Worm (Caenorhabditis elegans): ENCODE results near the gene nlp-16.

Gene nlp-16

DNA sequence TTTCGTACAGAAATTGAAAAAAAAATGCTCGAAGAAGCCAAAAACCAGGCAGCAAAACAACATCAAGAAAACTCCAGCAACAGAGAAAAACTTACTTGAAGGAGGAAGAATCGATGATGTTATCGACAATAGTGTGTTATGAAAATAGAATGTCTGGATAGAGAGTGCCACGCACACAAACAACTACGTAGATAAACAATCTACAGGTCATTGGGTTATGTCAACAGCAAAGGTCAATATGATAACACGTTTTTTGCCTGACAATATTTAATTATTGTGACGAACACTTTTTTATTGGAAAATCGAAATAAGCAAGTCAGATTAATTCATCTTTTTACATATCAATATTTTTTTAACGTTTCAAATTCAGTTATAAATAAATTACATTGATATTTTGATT lies 19.8 kb upstream of the nlp-16 start, which contains the start of gene sams-5:
Gene sams-5, minus strand, starts transcription at position 131 of the 400 bp plus-strand sequence.
- TF ChIP-seq Y116A8C.19 (tag; optimal IDR thresholded peaks at IDR 0.05; ENCODE audit: borderline replicate concordance), result no peak
- TF ChIP-seq lin-39 (tag; optimal IDR thresholded peaks at IDR 0.05), result no peak
- TF ChIP-seq blmp-1 (tag; optimal IDR thresholded peaks at IDR 0.05), result no peak
- no peak for TF ChIP-seq nhr-71 (tag; optimal IDR thresholded peaks at IDR 0.05)
- TF ChIP-seq nhr-20 (tag; optimal IDR thresholded peaks at IDR 0.05), result no peak
- no peak for TF ChIP-seq tbx-2 (tag; optimal IDR thresholded peaks at IDR 0.05)

DNA sequence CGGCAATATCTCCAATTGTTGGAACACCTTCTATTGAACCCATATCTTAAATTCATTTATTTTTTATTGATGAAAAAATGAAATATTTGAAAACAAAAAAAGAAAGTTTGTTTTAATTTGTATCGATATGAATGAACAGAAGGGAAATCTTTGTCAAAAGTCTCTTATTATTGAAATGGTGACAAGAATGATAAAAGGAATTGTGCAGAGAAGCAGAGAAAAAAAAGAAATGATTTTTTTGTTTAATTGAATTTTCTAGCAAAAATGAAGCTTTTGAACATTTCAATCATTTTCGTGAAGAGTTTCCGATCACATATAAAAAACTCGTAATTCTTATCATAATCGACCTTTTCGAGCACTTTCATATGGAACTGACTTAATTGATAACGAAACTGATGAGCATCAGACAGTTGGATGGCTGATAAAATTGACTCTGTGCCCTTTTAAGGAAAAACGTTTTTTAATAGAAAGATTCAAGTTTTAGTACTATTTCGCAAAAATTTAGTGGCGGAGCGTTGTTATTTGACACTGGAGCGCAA lies 16.1 kb upstream of the nlp-16 start, which contains the start of the genes aat-4 and T13A10.1:
Gene aat-4, minus strand, starts transcription at position 51 of the 539 bp plus-strand sequence.
Gene T13A10.1, plus strand, starts transcription at position 411 of the 539 bp plus-strand sequence.
- TF ChIP-seq nhr-47 (tag; optimal IDR thresholded peaks at IDR 0.05), result no peak
- TF ChIP-seq skn-1 (tag; optimal IDR thresholded peaks at IDR 0.05), result no peak
- no peak for TF ChIP-seq ets-5 (GFP tag; IDR thresholded peaks at IDR 0.05)
- TF ChIP-seq egl-13 (tag; optimal IDR thresholded peaks at IDR 0.05), result no peak
- TF ChIP-seq elt-2 (tag; optimal IDR thresholded peaks at IDR 0.05), result peak; percentile 55
- TF ChIP-seq nhr-85 (tag), result no peak
- no peak for TF ChIP-seq nhr-11 (tag; optimal IDR thresholded peaks at IDR 0.05)
- no peak for TF ChIP-seq ama-1 (optimal IDR thresholded peaks at IDR 0.05)
- peak; percentile 39 for TF ChIP-seq tlp-1 (tag; optimal IDR thresholded peaks at IDR 0.05)
- no peak for TF ChIP-seq C34B4.2 (tag; optimal IDR thresholded peaks at IDR 0.05)
- TF ChIP-seq pqm-1 (tag; optimal IDR thresholded peaks at IDR 0.05), result peak; percentile 65

DNA sequence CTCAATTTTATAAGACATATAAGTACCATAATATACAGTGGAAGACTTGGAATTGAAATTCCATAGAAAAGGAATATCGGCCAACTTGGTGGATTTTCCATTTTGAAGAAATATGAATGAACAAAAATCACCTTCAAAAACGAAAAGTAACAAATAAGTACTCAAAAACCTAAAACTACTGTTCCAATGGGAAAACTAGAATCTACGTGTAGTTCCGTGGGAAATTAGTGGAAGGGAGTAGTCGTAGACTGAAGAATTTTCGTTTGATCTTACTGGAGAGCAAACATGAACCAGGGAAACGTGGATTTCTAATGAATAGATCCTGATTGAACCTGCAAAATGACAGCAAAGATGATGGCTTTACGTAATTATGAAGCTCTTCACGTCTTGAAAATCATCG lies 12.3 kb upstream of the nlp-16 start, which contains the start of gene srv-31:
Gene srv-31, minus strand, starts transcription at position 101 of the 400 bp plus-strand sequence.
- TF ChIP-seq ceh-63 (GFP tag; optimal IDR thresholded peaks at IDR 0.05), result no peak
- TF ChIP-seq tlp-1 (tag; optimal IDR thresholded peaks at IDR 0.05), result no peak
- no peak for TF ChIP-seq nhr-90 (tag; optimal IDR thresholded peaks at IDR 0.05; ENCODE audit: poor library complexity)
- no peak for TF ChIP-seq nhr-85 (tag)
- TF ChIP-seq efl-3 (GFP tag; optimal IDR thresholded peaks at IDR 0.05), result no peak
- no peak for TF ChIP-seq unc-62 (GFP tag; optimal IDR thresholded peaks at IDR 0.05)
- no peak for TF ChIP-seq nhr-28 (tag; optimal IDR thresholded peaks at IDR 0.05)
- TF ChIP-seq unc-30 (tag; optimal IDR thresholded peaks at IDR 0.05), result no peak
- no peak for TF ChIP-seq aly-2 (tag; optimal IDR thresholded peaks at IDR 0.05)
- no peak for TF ChIP-seq fkh-4 (tag; optimal IDR thresholded peaks at IDR 0.05; ENCODE audit: borderline replicate concordance)
- no peak for TF ChIP-seq hlh-17 (GFP tag; optimal IDR thresholded peaks at IDR 0.05; ENCODE audit: borderline replicate concordance)
- TF ChIP-seq vab-15 (tag; optimal IDR thresholded peaks at IDR 0.05), result no peak
- TF ChIP-seq mab-9 (GFP tag; IDR thresholded peaks at IDR 0.05), result no peak
- TF ChIP-seq nhr-12 (tag; optimal IDR thresholded peaks at IDR 0.05), result no peak
- TF ChIP-seq isw-1 (GFP tag; IDR thresholded peaks at IDR 0.05), result no peak
- no peak for TF ChIP-seq lin-39 (tag; optimal IDR thresholded peaks at IDR 0.05)

DNA sequence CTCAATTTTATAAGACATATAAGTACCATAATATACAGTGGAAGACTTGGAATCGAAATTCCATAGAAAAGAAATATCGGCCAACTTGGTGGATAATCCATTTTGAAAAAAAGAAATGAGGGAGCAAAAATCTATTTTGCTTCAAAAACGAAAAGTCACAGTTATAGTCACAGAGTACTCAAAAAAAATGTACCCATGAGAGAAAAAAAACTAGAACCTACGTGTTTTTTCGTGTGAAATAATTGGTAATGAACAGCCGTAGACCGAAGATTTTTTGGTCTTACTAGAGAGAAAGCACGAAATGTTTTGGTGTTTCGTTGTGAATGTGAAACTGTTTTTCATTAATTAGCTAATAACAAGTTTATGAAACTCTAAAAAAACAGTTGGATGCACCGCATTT lies 9.7 kb upstream of the nlp-16 start, which contains the start of gene srv-30:
Gene srv-30, minus strand, starts transcription at position 101 of the 400 bp plus-strand sequence.
- TF ChIP-seq egl-27 (tag; optimal IDR thresholded peaks at IDR 0.05) (no peak), hlh-17 (GFP tag; optimal IDR thresholded peaks at IDR 0.05; ENCODE audit: borderline replicate concordance) (no peak), unc-98 (GFP tag; IDR thresholded peaks at IDR 0.05) (no peak), skn-1 (tag; optimal IDR thresholded peaks at IDR 0.05) (no peak), lin-14 (GFP tag; optimal IDR thresholded peaks at IDR 0.05) (no peak), ceh-8 (GFP tag; optimal IDR thresholded peaks at IDR 0.05) (no peak), dsc-1 (tag; optimal IDR thresholded peaks at IDR 0.05) (no peak), rnt-1 (tag; optimal IDR thresholded peaks at IDR 0.05) (no peak), fkh-4 (tag; optimal IDR thresholded peaks at IDR 0.05; ENCODE audit: borderline replicate concordance) (no peak), tlp-1 (tag; optimal IDR thresholded peaks at IDR 0.05) (no peak), nhr-237 (tag; optimal IDR thresholded peaks at IDR 0.05) (no peak), grh-1 (GFP tag; IDR thresholded peaks at IDR 0.05) (no peak), sptf-1 (tag; optimal IDR thresholded peaks at IDR 0.05) (no peak), pqm-1 (tag; optimal IDR thresholded peaks at IDR 0.05) (no peak), alr-1 (tag; optimal IDR thresholded peaks at IDR 0.05; ENCODE audit: borderline replicate concordance) (no peak), nhr-12 (tag; optimal IDR thresholded peaks at IDR 0.05) (no peak), hlh-4 (tag; optimal IDR thresholded peaks at IDR 0.05) (no peak)
